Fruit fly (Drosophila melanogaster) Kc167 (cell line): ENCODE measurements around the gene Vti1a.

Source experiments
- Myc ChIP-seq: fragments of >200 bp; optimal IDR thresholded peaks from 2 replicates; lab custom pipeline; 2017; ENCODE audit warnings: missing external identifiers
- insv ChIP-seq: fragments of >200 bp; optimal IDR thresholded peaks from 3 replicates; lab custom pipeline; 2018; ENCODE audit warnings: missing external identifiers
- ttk ChIP-seq: sonication (Bioruptor generic); optimal IDR thresholded peaks from 2 replicates; lab custom pipeline; 2017; ENCODE audit warnings: missing external identifiers

- no peak for TF ChIP-seq ttk (lab: Kevin White, UChicago)
- TF ChIP-seq insv, result no peak
- TF ChIP-seq Myc, result no peak
Observed at dm6 chr3L:709882-710281, 17.2 kb upstream of the Vti1a start.
